Worm (Caenorhabditis elegans) whole organism, young adult: Measurements from ENCODE around the gene C04G6.4.
A peak's percentile ranks its signal among the peaks of the same experiment; 100 is the strongest.

Source experiments
- B0019.2 ChIP-seq: fragments of 200-800 bp; sonication (Bioruptor generic); conservative IDR thresholded peaks from 2 replicates; pipeline ENCODE4 v1.3.6; 2022; ENCODE audit warnings: missing genetic modification reagents, missing genetic modification characterization, missing compliant biosample characterization
- B0035.1 ChIP-seq: sonication (generic microtip); optimal IDR thresholded peaks from 2 replicates; lab custom pipeline; 2016; ENCODE audit warnings: missing genetic modification characterization, mild to moderate bottlenecking, missing compliant biosample characterization, missing genotype, missing genetic modification reagents
- B0261.1 ChIP-seq: sonication (generic microtip); optimal IDR thresholded peaks from 2 replicates; lab custom pipeline; 2016; ENCODE audit warnings: mild to moderate bottlenecking, missing genetic modification characterization, moderate library complexity, missing compliant biosample characterization
- B0336.3 ChIP-seq: fragments of 200-800 bp; sonication (Bioruptor generic); IDR thresholded peaks from 2 replicates; pipeline ENCODE4 v1.3.6; 2022; ENCODE audit warnings: missing genetic modification characterization, missing compliant biosample characterization
- C17E4.6 ChIP-seq: fragments of 200-800 bp; sonication (Bioruptor generic); IDR thresholded peaks from 2 replicates; pipeline ENCODE4 v1.3.6; 2022; ENCODE audit warnings: missing genetic modification reagents, missing genetic modification characterization, missing compliant biosample characterization
- F10E7.11 ChIP-seq: sonication (generic microtip); optimal IDR thresholded peaks from 2 replicates; lab custom pipeline; 2017; ENCODE audit warnings: mild to moderate bottlenecking, missing genetic modification characterization, moderate library complexity, missing compliant biosample characterization
- F57A8.1 ChIP-seq: fragments of 200-800 bp; sonication (Bioruptor generic); optimal IDR thresholded peaks from 2 replicates; lab custom pipeline; 2018; ENCODE audit warnings: mild to moderate bottlenecking, missing genetic modification characterization, moderate library complexity, missing compliant biosample characterization
- F57C9.4 ChIP-seq: sonication (generic microtip); optimal IDR thresholded peaks from 2 replicates; lab custom pipeline; 2017; ENCODE audit warnings: mild to moderate bottlenecking, missing genetic modification characterization, missing compliant biosample characterization
- K12H6.12 ChIP-seq: fragments of 200-800 bp; sonication (Bioruptor generic); optimal IDR thresholded peaks from 2 replicates; lab custom pipeline; 2018; ENCODE audit warnings: mild to moderate bottlenecking, missing genetic modification characterization, missing compliant biosample characterization
- T07F8.4 ChIP-seq: sonication (generic microtip); optimal IDR thresholded peaks from 2 replicates; lab custom pipeline; 2016; ENCODE audit warnings: mild to moderate bottlenecking, missing genetic modification characterization, moderate library complexity, missing compliant biosample characterization
- Y56A3A.18 ChIP-seq: fragments of 200-800 bp; sonication (Bioruptor generic); IDR thresholded peaks from 2 replicates; pipeline ENCODE4 v1.3.6; 2022; ENCODE audit warnings: missing genetic modification reagents, missing genetic modification characterization, missing compliant biosample characterization
- ZK185.1 ChIP-seq: sonication (generic microtip); optimal IDR thresholded peaks from 2 replicates; lab custom pipeline; 2016; ENCODE audit warnings: mild to moderate bottlenecking, missing genetic modification characterization, missing compliant biosample characterization; ENCODE audit not compliant: poor library complexity, severe bottlenecking
- akir-1 ChIP-seq: fragments of 200-800 bp; sonication (Bioruptor generic); optimal IDR thresholded peaks from 2 replicates; lab custom pipeline; 2018; ENCODE audit warnings: mild to moderate bottlenecking, missing genetic modification characterization, moderate library complexity, missing compliant biosample characterization
- athp-1 ChIP-seq: sonication (generic microtip); optimal IDR thresholded peaks from 2 replicates; lab custom pipeline; 2017; ENCODE audit warnings: mild to moderate bottlenecking, missing genetic modification characterization, missing compliant biosample characterization
- attf-3 ChIP-seq: fragments of 200-800 bp; sonication (Bioruptor generic); conservative IDR thresholded peaks from 2 replicates; pipeline ENCODE4 v1.3.6; 2022; ENCODE audit warnings: missing genetic modification reagents, missing genetic modification characterization, missing compliant biosample characterization
- attf-5 ChIP-seq: fragments of 200-800 bp; sonication (Bioruptor generic); optimal IDR thresholded peaks from 2 replicates; lab custom pipeline; 2018; ENCODE audit warnings: mild to moderate bottlenecking, missing genetic modification characterization, missing compliant biosample characterization
- bed-1 ChIP-seq: fragments of 200-800 bp; sonication (Bioruptor generic); IDR thresholded peaks from 2 replicates; pipeline ENCODE4 v1.3.6; 2022; ENCODE audit warnings: missing genetic modification reagents, missing genetic modification characterization, missing compliant biosample characterization
- cebp-1 ChIP-seq, 2 experiments: fragments of 200-800 bp in 1 of 2; sonication (Bioruptor generic) in 1 of 2; sonication (generic microtip) in 1 of 2; IDR thresholded peaks in 1 of 2; optimal IDR thresholded peaks in 1 of 2; 2 replicates each; pipeline versions ENCODE4 v1.3.6 to Lab custom; 2017 to 2022; ENCODE audit warnings: missing compliant biosample characterization in 2 of 2, missing genetic modification characterization in 2 of 2, mild to moderate bottlenecking in 1 of 2, missing genetic modification reagents in 1 of 2, moderate library complexity in 1 of 2
- dox-1 ChIP-seq: fragments of 200-800 bp; sonication (Bioruptor generic); IDR thresholded peaks from 2 replicates; pipeline ENCODE4 v1.3.6; 2022; ENCODE audit warnings: missing genetic modification reagents, missing genetic modification characterization, missing compliant biosample characterization
- dpl-1 ChIP-seq: fragments of 150-350 bp; optimal IDR thresholded peaks from 2 replicates; lab custom pipeline; 2014; ENCODE audit warnings: missing biosample characterization, missing genetic modification reagents, missing genetic modification characterization
- efl-1 ChIP-seq: fragments of 150-350 bp; optimal IDR thresholded peaks from 2 replicates; lab custom pipeline; 2014; ENCODE audit warnings: missing biosample characterization, missing genetic modification reagents, missing genetic modification characterization
- ets-4 ChIP-seq: fragments of 200-800 bp; sonication (Bioruptor generic); optimal IDR thresholded peaks from 2 replicates; lab custom pipeline; 2018; ENCODE audit warnings: mild to moderate bottlenecking, missing genetic modification characterization, missing compliant biosample characterization
- him-1 ChIP-seq: sonication (generic microtip); optimal IDR thresholded peaks from 2 replicates; lab custom pipeline; 2016; ENCODE audit warnings: missing genotype, missing genetic modification reagents, missing genetic modification characterization, missing compliant biosample characterization
- hlh-26 ChIP-seq: fragments of 200-800 bp; sonication (Bioruptor generic); conservative IDR thresholded peaks from 2 replicates; pipeline ENCODE4 v1.3.6; 2022; ENCODE audit warnings: missing genetic modification reagents, missing genetic modification characterization, missing compliant biosample characterization
- lag-1 ChIP-seq: fragments of 200-800 bp; sonication (Bioruptor generic); IDR thresholded peaks from 2 replicates; pipeline ENCODE4 v1.3.6; 2022; ENCODE audit warnings: missing genetic modification reagents, missing genetic modification characterization, missing compliant biosample characterization
- let-526 ChIP-seq: fragments of 200-800 bp; sonication (Bioruptor generic); IDR thresholded peaks from 2 replicates; pipeline ENCODE4 v1.3.6; 2022; ENCODE audit warnings: missing genetic modification reagents, missing genetic modification characterization, missing compliant biosample characterization
- let-607 ChIP-seq, 2 experiments: fragments of 200-800 bp in 1 of 2; sonication (Bioruptor generic) in 1 of 2; sonication (generic microtip) in 1 of 2; optimal IDR thresholded peaks; 2 replicates each; lab custom pipeline; 2016 to 2018; ENCODE audit warnings: mild to moderate bottlenecking in 2 of 2, missing compliant biosample characterization in 2 of 2, missing genetic modification characterization in 2 of 2, moderate library complexity in 2 of 2, missing genotype in 1 of 2
- lin-54 ChIP-seq: fragments of 200-800 bp; sonication (Bioruptor generic); optimal IDR thresholded peaks from 2 replicates; lab custom pipeline; 2018; ENCODE audit warnings: mild to moderate bottlenecking, missing genetic modification characterization, missing compliant biosample characterization
- lsl-1 ChIP-seq: fragments of 200-800 bp; sonication (Bioruptor generic); optimal IDR thresholded peaks from 2 replicates; lab custom pipeline; 2018; ENCODE audit warnings: mild to moderate bottlenecking, missing genetic modification characterization, moderate library complexity, missing compliant biosample characterization
- madf-6 ChIP-seq: fragments of 200-800 bp; sonication (Bioruptor generic); IDR thresholded peaks from 2 replicates; pipeline ENCODE4 v1.3.6; 2022; ENCODE audit warnings: missing genetic modification reagents, missing genetic modification characterization, missing compliant biosample characterization
- mcd-1 ChIP-seq: fragments of 200-800 bp; sonication (Bioruptor generic); IDR thresholded peaks from 2 replicates; pipeline ENCODE4 v1.3.6; 2022; ENCODE audit warnings: missing genetic modification reagents, missing genetic modification characterization, missing compliant biosample characterization
- mxl-1 ChIP-seq: sonication (generic microtip); optimal IDR thresholded peaks from 2 replicates; lab custom pipeline; 2016; ENCODE audit warnings: missing genetic modification characterization, missing compliant biosample characterization
- nhr-120 ChIP-seq: fragments of 200-800 bp; sonication (Bioruptor generic); IDR thresholded peaks from 2 replicates; pipeline ENCODE4 v1.3.6; 2022; ENCODE audit warnings: missing genetic modification characterization, missing compliant biosample characterization
- nhr-80 ChIP-seq: sonication (generic microtip); optimal IDR thresholded peaks from 2 replicates; lab custom pipeline; 2016; ENCODE audit warnings: missing genetic modification characterization, missing compliant biosample characterization
- rcor-1 ChIP-seq: fragments of 200-800 bp; sonication (Bioruptor generic); IDR thresholded peaks from 2 replicates; pipeline ENCODE4 v1.3.6; 2022; ENCODE audit warnings: missing genetic modification reagents, missing genetic modification characterization, missing compliant biosample characterization
- rec-8 ChIP-seq, 2 experiments: sonication (generic microtip); optimal IDR thresholded peaks; 2 replicates each; lab custom pipeline; 2016; ENCODE audit warnings: mild to moderate bottlenecking in 2 of 2, missing genetic modification characterization in 2 of 2, missing genetic modification reagents in 2 of 2, missing genotype in 2 of 2, missing biosample characterization in 1 of 2, missing compliant biosample characterization in 1 of 2, moderate library complexity in 1 of 2
- repo-1 ChIP-seq: sonication (generic microtip); optimal IDR thresholded peaks from 2 replicates; lab custom pipeline; 2017; ENCODE audit warnings: mild to moderate bottlenecking, missing genetic modification characterization, missing compliant biosample characterization
- sea-2 ChIP-seq: fragments of 200-800 bp; sonication (Bioruptor generic); IDR thresholded peaks from 2 replicates; pipeline ENCODE4 v1.3.6; 2022; ENCODE audit warnings: missing genetic modification characterization, missing compliant biosample characterization
- snpc-1.3 ChIP-seq: sonication (generic microtip); optimal IDR thresholded peaks from 2 replicates; lab custom pipeline; 2017; ENCODE audit warnings: missing genetic modification characterization, mild to moderate bottlenecking, missing compliant biosample characterization, antibody characterized with exemption, moderate library complexity, missing genotype, missing genetic modification reagents; ENCODE audit not compliant: insufficient read depth
- snpc-4 ChIP-seq, 5 experiments: fragments of 150-350 bp in 1 of 5; sonication (generic microtip) in 4 of 5; optimal IDR thresholded peaks; 2 replicates each; lab custom pipeline; 2014 to 2018; ENCODE audit warnings: missing genetic modification characterization in 5 of 5, missing biosample characterization in 3 of 5, antibody characterized with exemption in 2 of 5, mild to moderate bottlenecking in 2 of 5, missing compliant biosample characterization in 2 of 5, missing genotype in 2 of 5, moderate library complexity in 2 of 5, missing genetic modification reagents in 1 of 5
- tbp1 ChIP-seq: fragments of 200-800 bp; sonication (Bioruptor generic); optimal IDR thresholded peaks from 2 replicates; lab custom pipeline; 2018; ENCODE audit warnings: mild to moderate bottlenecking, missing genetic modification characterization, missing compliant biosample characterization
- ztf-26 ChIP-seq: sonication (generic microtip); optimal IDR thresholded peaks from 2 replicates; lab custom pipeline; 2017; ENCODE audit warnings: missing genetic modification characterization, missing compliant biosample characterization

The C04G6.4 gene

DNA sequence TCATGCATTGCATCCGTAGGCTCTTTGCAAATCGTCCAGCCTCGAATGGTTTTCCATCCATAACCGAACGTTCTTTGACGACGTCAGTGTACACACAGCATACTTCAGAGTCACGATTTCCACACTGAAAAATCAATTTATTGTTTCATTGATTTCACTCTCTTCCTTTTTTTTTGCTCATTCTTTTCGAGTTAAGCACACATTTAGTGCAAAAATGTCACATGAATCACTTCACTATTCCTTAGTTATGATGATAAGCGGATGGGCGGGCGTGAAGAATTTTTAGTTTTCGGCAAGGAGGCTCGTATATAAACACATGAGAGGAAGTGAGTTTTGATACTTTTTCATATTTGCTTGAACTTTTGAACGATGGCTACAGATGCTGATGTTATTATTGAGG lies 2.2 kb upstream of the C04G6.4 start, which contains the start of gene txt-9:
TSS of gene txt-9 (plus strand) at position 336 of the 400 bp plus-strand sequence.
- TF ChIP-seq B0019.2 (GFP tag; lab: Robert Waterston, UW) (no peak), dpl-1 (GFP tag; lab: Kevin White, UChicago) (no peak), let-526 (GFP tag; lab: Robert Waterston, UW) (no peak), attf-5 (no peak), dox-1 (no peak), mxl-1 (no peak), F57A8.1 (GFP tag; lab: Kevin White, UChicago) (no peak), nhr-120 (GFP tag; lab: Robert Waterston, UW) (no peak), rec-8 (tag; optimal IDR thresholded peaks at IDR 0.05; lab: Kevin White, UChicago) (no peak), hlh-26 (no peak), repo-1 (no peak), F10E7.11 (tag; lab: Kevin White, UChicago) (no peak), bed-1 (GFP tag; lab: Robert Waterston, UW) (no peak)

- TF ChIP-seq B0336.3 (GFP tag; lab: Robert Waterston, UW) (no peak), F57C9.4 (no peak), T07F8.4 (tag; lab: Kevin White, UChicago) (no peak)
These were observed 984 bp upstream of the C04G6.4 start for ce11 chrII:5084225-5084624.

DNA sequence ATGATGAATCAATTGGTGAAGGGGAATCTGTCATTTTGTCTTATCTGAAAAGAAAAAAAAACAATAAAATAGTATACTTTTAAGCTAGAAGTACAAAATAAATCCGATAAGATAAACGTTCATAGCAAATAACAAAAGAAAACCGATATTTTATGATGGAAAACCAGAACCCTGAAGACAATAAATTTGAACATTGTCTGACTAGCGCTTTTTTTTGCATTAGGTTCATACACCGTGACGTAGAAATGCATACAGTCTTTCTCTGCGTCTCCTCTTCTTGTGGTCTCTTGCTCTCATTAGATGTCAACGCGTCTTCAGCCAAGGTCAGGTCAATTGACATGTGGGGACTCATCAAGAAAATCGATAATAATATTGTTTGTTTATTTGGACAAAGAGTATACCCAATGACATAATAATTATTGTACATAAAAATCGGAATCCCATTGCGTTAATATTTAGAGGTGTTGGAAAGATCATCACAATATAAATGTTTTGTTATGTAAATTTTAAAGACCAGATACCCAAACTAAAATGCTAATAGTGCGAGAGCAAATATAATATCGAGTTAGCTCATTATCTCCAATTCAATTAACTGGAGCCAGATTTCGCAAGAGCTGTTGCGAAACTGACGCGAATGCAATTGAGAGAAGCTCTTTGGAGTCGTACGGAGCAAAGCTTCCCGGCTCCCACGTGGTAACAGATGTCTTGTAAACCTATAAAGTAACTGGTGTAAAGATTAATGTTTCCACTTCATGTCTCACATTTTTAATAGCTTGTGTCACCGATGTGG lies 1.9 kb downstream of the C04G6.4 start, which contains the start of gene dsh-2:
TSS of gene dsh-2 (minus strand) at position 51 of the 790 bp plus-strand sequence.
- no peak for TF ChIP-seq ztf-26 (tag; lab: Kevin White, UChicago)
- no peak for TF ChIP-seq akir-1
- TF ChIP-seq lin-54, result peak; percentile 40
- no peak for TF ChIP-seq K12H6.12 (tag; lab: Kevin White, UChicago)
- no peak for TF ChIP-seq attf-3 (GFP tag; lab: Robert Waterston, UW)
- no peak for TF ChIP-seq rec-8 (tag; optimal IDR thresholded peaks at IDR 0.05; lab: Kevin White, UChicago)
- peak; percentile 4 for TF ChIP-seq ZK185.1 (tag; lab: Kevin White, UChicago)
- no peak for TF ChIP-seq ets-4 (GFP tag; lab: Kevin White, UChicago)
- TF ChIP-seq let-607 (tag; optimal IDR thresholded peaks at IDR 0.05; lab: Kevin White, UChicago), result no peak
- TF ChIP-seq B0261.1 (tag; lab: Kevin White, UChicago), result no peak
- TF ChIP-seq Y56A3A.18 (GFP tag; lab: Robert Waterston, UW), result no peak
- no peak for TF ChIP-seq athp-1 (tag; lab: Kevin White, UChicago)
- peak; percentile 45 for TF ChIP-seq lsl-1
- TF ChIP-seq hlh-26, result no peak
- TF ChIP-seq madf-6 (GFP tag; lab: Robert Waterston, UW), result peak; percentile 55
- no peak for TF ChIP-seq rcor-1 (GFP tag; lab: Robert Waterston, UW)
- no peak for TF ChIP-seq C17E4.6 (GFP tag; lab: Robert Waterston, UW)
- TF ChIP-seq lag-1 (GFP tag; lab: Robert Waterston, UW), result no peak
- peak; percentile 3 for TF ChIP-seq him-1
- no peak for TF ChIP-seq B0035.1 (tag; lab: Kevin White, UChicago)
- peak; percentile 54; the same call in 1 of the 2 replicates for TF ChIP-seq dox-1
- TF ChIP-seq snpc-1.3 (tag; lab: Kevin White, UChicago), result no peak
- TF ChIP-seq attf-5, result peak; percentile 11
- peak; percentile 50 for TF ChIP-seq mcd-1 (GFP tag; lab: Robert Waterston, UW)
- TF ChIP-seq nhr-80 (tag; lab: Kevin White, UChicago), result peak; percentile 49
- TF ChIP-seq cebp-1 (GFP tag; IDR thresholded peaks at IDR 0.05; lab: Robert Waterston, UW), result peak; percentile 56; the same call in 1 of the 2 replicates
- peak; percentile 90 for TF ChIP-seq cebp-1 (tag; optimal IDR thresholded peaks at IDR 0.05; lab: Kevin White, UChicago)
- peak; percentile 18 for TF ChIP-seq efl-1 (GFP tag; lab: Kevin White, UChicago)
- TF ChIP-seq snpc-4 (GFP tag; optimal IDR thresholded peaks at IDR 0.05; lab: Kevin White, UChicago), result no peak
- TF ChIP-seq snpc-4 (tag; optimal IDR thresholded peaks at IDR 0.05; lab: Kevin White, UChicago), result peak in 2 of 4 experiments; percentile 13 to 53
- no peak for TF ChIP-seq sea-2
- peak; percentile 44 for TF ChIP-seq tbp1
